Fruit fly (Drosophila melanogaster) whole organism, embryonic: ENCODE data around the gene Shc.

Source experiments
- Asciz ChIP-seq: fragments of 200-800 bp; sonication (Bioruptor generic); optimal IDR thresholded peaks from 2 replicates; lab custom pipeline; 2017; ENCODE audit warnings: missing biosample characterization, mild to moderate bottlenecking, missing genetic modification characterization, missing genetic modification reagents
- Atf3 ChIP-seq: fragments of 200-800 bp; sonication (Bioruptor generic); optimal IDR thresholded peaks from 3 replicates; lab custom pipeline; 2016; ENCODE audit warnings: missing biosample characterization, missing genetic modification characterization
- Bteb2 ChIP-seq: fragments of 200-800 bp; sonication (Bioruptor generic); optimal IDR thresholded peaks from 2 replicates; lab custom pipeline; 2016; ENCODE audit warnings: missing biosample characterization, missing genetic modification characterization
- C15 ChIP-seq: fragments of 200-800 bp; sonication (Bioruptor generic); IDR thresholded peaks from 3 replicates; pipeline ENCODE4 v1.3.6; 2022; ENCODE audit warnings: missing biosample characterization, missing genetic modification characterization
- CG10462 ChIP-seq: fragments of 200-800 bp; sonication (Bioruptor generic); optimal IDR thresholded peaks from 2 replicates; lab custom pipeline; 2016; ENCODE audit warnings: missing biosample characterization, missing genetic modification characterization
- CG11504 ChIP-seq: fragments of 200-800 bp; sonication (Bioruptor generic); optimal IDR thresholded peaks from 3 replicates; lab custom pipeline; 2019; ENCODE audit warnings: missing biosample characterization, mild to moderate bottlenecking, missing genetic modification characterization, moderate library complexity
- CG12219 ChIP-seq: fragments of 200-800 bp; sonication (Bioruptor generic); optimal IDR thresholded peaks from 3 replicates; lab custom pipeline; 2018; ENCODE audit warnings: missing biosample characterization, mild to moderate bottlenecking, missing genetic modification characterization
- CG15601 ChIP-seq: fragments of 200-800 bp; sonication (Bioruptor generic); optimal IDR thresholded peaks from 3 replicates; lab custom pipeline; 2019; ENCODE audit warnings: missing biosample characterization, mild to moderate bottlenecking, missing genetic modification characterization, moderate library complexity
- CG17385 ChIP-seq: fragments of 200-800 bp; sonication (Bioruptor generic); optimal IDR thresholded peaks from 3 replicates; lab custom pipeline; 2018; ENCODE audit warnings: missing biosample characterization, mild to moderate bottlenecking, missing genetic modification characterization
- CG17829 ChIP-seq: fragments of 200-800 bp; optimal IDR thresholded peaks from 2 replicates; lab custom pipeline; 2019; ENCODE audit warnings: missing biosample characterization, mild to moderate bottlenecking, missing genetic modification characterization, moderate library complexity
- CG18764 ChIP-seq: fragments of 200-800 bp; sonication (Bioruptor generic); optimal IDR thresholded peaks from 3 replicates; lab custom pipeline; 2016; ENCODE audit warnings: missing biosample characterization, missing genetic modification characterization
- CG2129 ChIP-seq: fragments of 200-800 bp; sonication (Bioruptor generic); IDR thresholded peaks from 2 replicates; pipeline ENCODE4 v1.3.6; 2022; ENCODE audit warnings: missing biosample characterization, missing genetic modification characterization; ENCODE audit not compliant: partially characterized antibody
- CG30020 ChIP-seq: fragments of 200-800 bp; optimal IDR thresholded peaks from 2 replicates; lab custom pipeline; 2019; ENCODE audit warnings: missing biosample characterization, mild to moderate bottlenecking, missing genetic modification characterization, moderate library complexity
- CG31388 ChIP-seq: fragments of 200-800 bp; sonication (Bioruptor generic); optimal IDR thresholded peaks from 2 replicates; lab custom pipeline; 2016; ENCODE audit warnings: missing biosample characterization, missing genetic modification characterization
- CG4617 ChIP-seq: fragments of 200-800 bp; sonication (Bioruptor generic); optimal IDR thresholded peaks from 3 replicates; lab custom pipeline; 2016; ENCODE audit warnings: missing biosample characterization, missing genetic modification characterization, borderline replicate concordance
- CG6175 ChIP-seq: fragments of 200-800 bp; sonication (Bioruptor generic); IDR thresholded peaks from 3 replicates; pipeline ENCODE4 v1.3.6; 2022; ENCODE audit warnings: missing biosample characterization, missing genetic modification characterization
- CG6813 ChIP-seq: fragments of 200-800 bp; sonication (Bioruptor generic); optimal IDR thresholded peaks from 2 replicates; lab custom pipeline; 2017; ENCODE audit warnings: missing biosample characterization, missing genetic modification characterization, mild to moderate bottlenecking, moderate library complexity, missing genetic modification reagents
- CG7928 ChIP-seq: fragments of 200-800 bp; sonication (Bioruptor generic); optimal IDR thresholded peaks from 2 replicates; lab custom pipeline; 2017; ENCODE audit warnings: missing biosample characterization, mild to moderate bottlenecking, missing genetic modification characterization
- CG8359 ChIP-seq: fragments of 200-800 bp; sonication (Bioruptor generic); optimal IDR thresholded peaks from 2 replicates; lab custom pipeline; 2017; ENCODE audit warnings: missing biosample characterization, mild to moderate bottlenecking, missing genetic modification characterization, borderline replicate concordance
- D19B ChIP-seq: fragments of 200-800 bp; sonication (Bioruptor generic); optimal IDR thresholded peaks from 2 replicates; lab custom pipeline; 2017; ENCODE audit warnings: missing biosample characterization, mild to moderate bottlenecking, missing genetic modification characterization
- Doc2 ChIP-seq: fragments of 200-800 bp; sonication (Bioruptor generic); IDR thresholded peaks from 2 replicates; pipeline ENCODE4 v1.3.6; 2022; ENCODE audit warnings: missing biosample characterization, missing genetic modification characterization
- HLH3B ChIP-seq: fragments of 200-800 bp; sonication (Bioruptor generic); IDR thresholded peaks from 2 replicates; pipeline ENCODE4 v1.3.6; 2022; ENCODE audit warnings: missing biosample characterization, missing genetic modification characterization
- HmgZ ChIP-seq: fragments of 200-800 bp; sonication (Bioruptor generic); optimal IDR thresholded peaks from 2 replicates; lab custom pipeline; 2018; ENCODE audit warnings: missing biosample characterization, mild to moderate bottlenecking, missing genetic modification characterization
- Med ChIP-seq: fragments of 200-800 bp; sonication (Bioruptor generic); peaks from one replicate; lab custom pipeline; 2016; ENCODE audit warnings: missing biosample characterization, missing genetic modification characterization, mild to moderate bottlenecking, inconsistent platforms, moderate library complexity
- NfI ChIP-seq: fragments of 200-800 bp; sonication (Bioruptor generic); optimal IDR thresholded peaks from 3 replicates; lab custom pipeline; 2018; ENCODE audit warnings: missing biosample characterization, mild to moderate bottlenecking, missing genetic modification characterization, moderate library complexity
- Pdp1 ChIP-seq, 2 experiments: fragments of 200-800 bp; sonication (Bioruptor generic); optimal IDR thresholded peaks; 3 replicates each; lab custom pipeline; 2016; ENCODE audit warnings: missing biosample characterization in 2 of 2, missing genetic modification characterization in 2 of 2, mild to moderate bottlenecking in 1 of 2, moderate library complexity in 1 of 2
- Scr ChIP-seq: fragments of 200-800 bp; sonication (Bioruptor generic); IDR thresholded peaks from 2 replicates; pipeline ENCODE4 v1.3.6; 2022; ENCODE audit warnings: missing biosample characterization, missing genetic modification characterization; ENCODE audit not compliant: partially characterized antibody
- Sin3A ChIP-seq: fragments of >200 bp; optimal IDR thresholded peaks from 2 replicates; lab custom pipeline; 2018
- abd-A ChIP-seq: fragments of 200-800 bp; sonication (Bioruptor generic); optimal IDR thresholded peaks from 3 replicates; lab custom pipeline; 2019; ENCODE audit warnings: missing biosample characterization, mild to moderate bottlenecking, missing genetic modification characterization, moderate library complexity
- amos ChIP-seq: fragments of 200-800 bp; sonication (Bioruptor generic); IDR thresholded peaks from 2 replicates; pipeline ENCODE4 v1.3.6; 2022; ENCODE audit warnings: missing biosample characterization, missing genetic modification characterization; ENCODE audit not compliant: partially characterized antibody
- bigmax ChIP-seq: fragments of 200-800 bp; sonication (Bioruptor generic); optimal IDR thresholded peaks from 2 replicates; lab custom pipeline; 2018; ENCODE audit warnings: missing biosample characterization, mild to moderate bottlenecking, missing genetic modification characterization
- caup ChIP-seq: fragments of 200-800 bp; sonication (Bioruptor generic); optimal IDR thresholded peaks from 3 replicates; lab custom pipeline; 2017; ENCODE audit warnings: missing biosample characterization, mild to moderate bottlenecking, missing genetic modification characterization, moderate library complexity; ENCODE audit not compliant: severe bottlenecking
- da ChIP-seq: fragments of 200-800 bp; sonication (Bioruptor generic); optimal IDR thresholded peaks from 2 replicates; lab custom pipeline; 2016; ENCODE audit warnings: missing biosample characterization, missing genetic modification characterization
- dati ChIP-seq: fragments of 200-800 bp; sonication (Bioruptor generic); IDR thresholded peaks from 2 replicates; pipeline ENCODE4 v1.3.6; 2022; ENCODE audit warnings: missing biosample characterization, missing genetic modification characterization
- disco-r ChIP-seq: fragments of 200-800 bp; sonication (Bioruptor generic); optimal IDR thresholded peaks from 2 replicates; lab custom pipeline; 2016; ENCODE audit warnings: missing biosample characterization, missing genetic modification characterization
- fu2 ChIP-seq: fragments of 200-800 bp; sonication (Bioruptor generic); optimal IDR thresholded peaks from 2 replicates; lab custom pipeline; 2016; ENCODE audit warnings: missing biosample characterization, missing genetic modification characterization
- gem ChIP-seq: fragments of 200-800 bp; sonication (Bioruptor generic); optimal IDR thresholded peaks from 2 replicates; lab custom pipeline; 2019; ENCODE audit warnings: missing biosample characterization, mild to moderate bottlenecking, missing genetic modification characterization, moderate library complexity
- grn ChIP-seq: fragments of 200-800 bp; sonication (Bioruptor generic); optimal IDR thresholded peaks from 3 replicates; lab custom pipeline; 2017; ENCODE audit warnings: missing biosample characterization, missing genetic modification characterization
- jumu ChIP-seq: fragments of 200-800 bp; sonication (Bioruptor generic); optimal IDR thresholded peaks from 3 replicates; lab custom pipeline; 2016; ENCODE audit warnings: missing biosample characterization, missing genetic modification characterization
- kah ChIP-seq: fragments of 200-800 bp; sonication (Bioruptor generic); optimal IDR thresholded peaks from 2 replicates; lab custom pipeline; 2018; ENCODE audit warnings: missing biosample characterization, mild to moderate bottlenecking, missing genetic modification characterization
- lbe ChIP-seq: fragments of 200-800 bp; sonication (Bioruptor generic); optimal IDR thresholded peaks from 2 replicates; lab custom pipeline; 2016; ENCODE audit warnings: missing biosample characterization, mild to moderate bottlenecking, missing genetic modification characterization
- onecut ChIP-seq: fragments of 200-800 bp; sonication (Bioruptor generic); IDR thresholded peaks from 2 replicates; pipeline ENCODE4 v1.3.6; 2022; ENCODE audit warnings: missing biosample characterization, missing genetic modification characterization
- sc ChIP-seq, 3 experiments: fragments of >200 bp in 2 of 3; fragments of 200-800 bp in 1 of 3; sonication (Bioruptor generic) in 1 of 3; optimal IDR thresholded peaks; 2 replicates in 2 of 3; 3 replicates in 1 of 3; lab custom pipeline; 2017; ENCODE audit warnings: mild to moderate bottlenecking in 1 of 3, missing biosample characterization in 1 of 3, missing genetic modification characterization in 1 of 3, missing genetic modification reagents in 1 of 3
- schlank ChIP-seq: fragments of 200-800 bp; sonication (Bioruptor generic); optimal IDR thresholded peaks from 2 replicates; lab custom pipeline; 2018; ENCODE audit warnings: missing biosample characterization, mild to moderate bottlenecking, missing genetic modification characterization
- sens-2 ChIP-seq: fragments of 200-800 bp; sonication (Bioruptor generic); IDR thresholded peaks from 2 replicates; pipeline ENCODE4 v1.3.6; 2022; ENCODE audit warnings: missing biosample characterization, missing genetic modification characterization
- seq ChIP-seq: fragments of 200-800 bp; sonication (Bioruptor generic); IDR thresholded peaks from 2 replicates; pipeline ENCODE4 v1.3.6; 2022; ENCODE audit warnings: missing biosample characterization, missing genetic modification characterization
- sisA ChIP-seq: fragments of 200-800 bp; sonication (Bioruptor generic); IDR thresholded peaks from 2 replicates; pipeline ENCODE4 v1.3.6; 2022; ENCODE audit warnings: missing biosample characterization, missing genetic modification characterization
- tio ChIP-seq: fragments of 200-800 bp; sonication (Bioruptor generic); optimal IDR thresholded peaks from 2 replicates; lab custom pipeline; 2017; ENCODE audit warnings: missing biosample characterization, missing genetic modification characterization, inconsistent platforms

The Shc gene

DNA sequence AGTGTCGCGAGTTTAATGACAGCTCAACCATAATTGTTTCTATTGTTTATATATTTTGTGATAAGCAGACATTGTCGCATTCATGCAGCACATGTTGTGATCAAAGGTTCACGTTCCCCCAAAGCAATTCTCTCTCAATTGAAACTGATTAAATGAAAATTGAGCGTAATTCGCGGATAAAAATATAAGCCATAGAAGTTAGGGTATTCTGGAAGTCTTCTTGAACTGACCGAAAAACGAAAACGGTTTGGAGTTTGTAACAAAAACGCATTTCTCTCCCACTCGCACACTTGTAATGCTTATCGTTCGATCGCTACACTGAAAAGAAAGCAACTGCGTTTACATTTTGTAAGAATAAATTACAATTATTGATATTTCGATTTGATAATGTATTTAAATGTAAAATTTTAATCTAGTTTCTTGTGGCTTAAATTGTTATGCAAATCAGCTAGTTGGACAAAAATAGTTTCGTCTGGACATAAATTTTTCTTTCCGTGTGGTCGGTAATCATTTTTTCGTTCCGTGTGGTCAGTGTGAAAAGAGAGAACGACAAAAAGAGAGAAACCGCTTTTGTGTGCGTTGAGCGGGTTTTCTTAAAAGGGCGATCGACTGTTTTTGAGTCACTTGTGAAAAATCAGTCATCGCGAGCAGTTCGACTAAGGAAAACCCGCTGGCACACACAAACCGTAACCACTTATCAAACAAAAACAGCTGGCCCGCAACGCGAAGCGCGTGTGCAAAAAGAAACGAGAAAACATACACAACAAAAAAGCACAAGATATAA, 4.0 kb upstream of the Shc start, which contains the start of gene aay (continued):
- TF ChIP-seq disco-r (GFP tag; lab: Kevin White, UChicago), result peak; percentile 78
- peak; percentile 100 for TF ChIP-seq gem (tag; lab: Kevin White, UChicago)
- TF ChIP-seq CG12219 (GFP tag; lab: Kevin White, UChicago), result peak; percentile 98
- no peak for TF ChIP-seq Sin3A (lab: Kevin White, UChicago)
- peak; percentile 95 for TF ChIP-seq onecut (GFP tag; lab: Robert Waterston, UW)
- TF ChIP-seq Pdp1 (GFP tag; optimal IDR thresholded peaks at IDR 0.05; lab: Kevin White, UChicago), result peak; percentile 96 to 98
- peak; percentile 98 for TF ChIP-seq HLH3B (GFP tag; lab: Robert Waterston, UW)
- peak; percentile 95 for TF ChIP-seq CG8359 (GFP tag; lab: Kevin White, UChicago)
- TF ChIP-seq tio (GFP tag; lab: Kevin White, UChicago), result peak; percentile 97
- peak; percentile 99 for TF ChIP-seq caup (GFP tag; lab: Kevin White, UChicago)
- peak; percentile 98 for TF ChIP-seq CG15601 (tag; lab: Kevin White, UChicago)
- peak; percentile 97 for TF ChIP-seq kah (GFP tag; lab: Kevin White, UChicago)
- peak; percentile 98 for TF ChIP-seq sisA
- TF ChIP-seq HmgZ, result peak; percentile 99
- TF ChIP-seq Asciz, result peak; percentile 99
- TF ChIP-seq seq (GFP tag; lab: Robert Waterston, UW), result peak; percentile 98
- TF ChIP-seq sc (optimal IDR thresholded peaks at IDR 0.05; lab: Kevin White, UChicago), result no peak
- TF ChIP-seq sc (GFP tag; optimal IDR thresholded peaks at IDR 0.05; lab: Kevin White, UChicago), result peak; percentile 98
- TF ChIP-seq CG7928 (GFP tag; lab: Kevin White, UChicago), result peak; percentile 82
- TF ChIP-seq grn (GFP tag; lab: Kevin White, UChicago), result peak; percentile 100
- TF ChIP-seq dati (GFP tag; lab: Robert Waterston, UW), result peak; percentile 90
- peak; percentile 99 for TF ChIP-seq CG17829 (tag; lab: Kevin White, UChicago)
- TF ChIP-seq CG31388 (GFP tag; lab: Kevin White, UChicago), result peak; percentile 96
- TF ChIP-seq CG30020 (tag; lab: Kevin White, UChicago), result peak; percentile 89
- TF ChIP-seq lbe (GFP tag; lab: Kevin White, UChicago), result peak; percentile 97
- TF ChIP-seq abd-A (tag; lab: Kevin White, UChicago), result peak; percentile 94
- peak; percentile 98 for TF ChIP-seq CG17385 (GFP tag; lab: Kevin White, UChicago)
- peak; percentile 82 for TF ChIP-seq bigmax (GFP tag; lab: Kevin White, UChicago)
- TF ChIP-seq CG10462, result peak; percentile 97
- peak; percentile 96 for TF ChIP-seq sens-2 (GFP tag; lab: Robert Waterston, UW)
- TF ChIP-seq Med (GFP tag; lab: Kevin White, UChicago), result peak; percentile 100
- TF ChIP-seq NfI, result peak; percentile 99
- TF ChIP-seq Bteb2 (GFP tag; lab: Kevin White, UChicago), result peak; percentile 99
- peak; percentile 93 for TF ChIP-seq schlank (tag; lab: Kevin White, UChicago)
- peak; percentile 96 for TF ChIP-seq jumu (GFP tag; lab: Kevin White, UChicago)
- TF ChIP-seq CG6813 (GFP tag; lab: Kevin White, UChicago), result peak; percentile 99
- TF ChIP-seq amos, result no peak
- TF ChIP-seq fu2, result peak; percentile 96
- TF ChIP-seq Scr (GFP tag; lab: Robert Waterston, UW), result no peak
- peak; percentile 95 for TF ChIP-seq CG6175 (GFP tag; lab: Robert Waterston, UW)
- TF ChIP-seq CG2129 (GFP tag; lab: Robert Waterston, UW), result no peak
- peak; percentile 97 for TF ChIP-seq Atf3 (GFP tag; lab: Kevin White, UChicago)
- peak; percentile 98 for TF ChIP-seq CG11504 (tag; lab: Kevin White, UChicago)
- peak; percentile 98 for TF ChIP-seq CG4617 (GFP tag; lab: Kevin White, UChicago)
- TF ChIP-seq C15, result peak; percentile 95
- peak; percentile 94 for TF ChIP-seq Doc2 (GFP tag; lab: Robert Waterston, UW)
- peak; percentile 94 for TF ChIP-seq da (GFP tag; lab: Kevin White, UChicago)
- TF ChIP-seq CG18764 (GFP tag; lab: Kevin White, UChicago), result peak; percentile 98
- TF ChIP-seq D19B, result peak; percentile 92
